Worm (Caenorhabditis elegans): ENCODE data around the gene ztf-9.

- TF ChIP-seq C34F6.9 (tag; optimal IDR thresholded peaks at IDR 0.05) (peak; percentile 32), ztf-11 (tag; optimal IDR thresholded peaks at IDR 0.05) (no peak), nhr-77 (tag; optimal IDR thresholded peaks at IDR 0.05) (no peak), lsy-2 (tag; optimal IDR thresholded peaks at IDR 0.05) (no peak), ztf-4 (tag; optimal IDR thresholded peaks at IDR 0.05) (no peak), nhr-25 (tag; optimal IDR thresholded peaks at IDR 0.05) (no peak), ama-1 (optimal IDR thresholded peaks at IDR 0.05) (no peak), nhr-237 (tag; optimal IDR thresholded peaks at IDR 0.05) (no peak), nhr-12 (tag; optimal IDR thresholded peaks at IDR 0.05) (no peak), lin-11 (tag; optimal IDR thresholded peaks at IDR 0.05) (no peak), unc-39 (tag; optimal IDR thresholded peaks at IDR 0.05) (no peak)
Measured at ce11 chrV:9673199-9673843, 18.6 kb downstream of the ztf-9 start, which contains the start of gene sulp-8.

Measured in whole organism, L2 larva.